Fruit fly (Drosophila melanogaster) whole organism, prepupa: Measurements from ENCODE around the gene CG3088.
A peak's percentile ranks its signal among the peaks of the same experiment; 100 is the strongest.

Source experiments
- CG10631 ChIP-seq: fragments of 200-800 bp; sonication (Bioruptor generic); optimal IDR thresholded peaks from 2 replicates; lab custom pipeline; 2016; ENCODE audit warnings: missing biosample characterization, missing genetic modification characterization
- CG11294 ChIP-seq: fragments of 200-800 bp; sonication (Bioruptor generic); IDR thresholded peaks from 2 replicates; pipeline ENCODE4 v1.3.6; 2022; ENCODE audit warnings: missing biosample characterization, missing genetic modification characterization
- CG11762 ChIP-seq: fragments of 200-800 bp; sonication (Bioruptor generic); optimal IDR thresholded peaks from 3 replicates; lab custom pipeline; 2016; ENCODE audit warnings: missing biosample characterization, missing genetic modification characterization; ENCODE audit not compliant: insufficient read depth
- CG11902 ChIP-seq: fragments of 200-800 bp; sonication (Bioruptor generic); optimal IDR thresholded peaks from 3 replicates; lab custom pipeline; 2016; ENCODE audit warnings: missing biosample characterization, missing genetic modification characterization
- CG15336 ChIP-seq: fragments of 200-800 bp; sonication (Bioruptor generic); IDR thresholded peaks from 2 replicates; pipeline ENCODE4 v1.3.6; 2022; ENCODE audit warnings: missing biosample characterization, missing genetic modification characterization
- CG16779 ChIP-seq: fragments of 200-800 bp; sonication (Bioruptor generic); optimal IDR thresholded peaks from 3 replicates; lab custom pipeline; 2017; ENCODE audit warnings: missing biosample characterization, mild to moderate bottlenecking, missing genetic modification characterization
- CG31627 ChIP-seq: fragments of 200-800 bp; sonication (Bioruptor generic); optimal IDR thresholded peaks from 3 replicates; lab custom pipeline; 2016; ENCODE audit warnings: missing biosample characterization, missing genetic modification characterization
- CG32006 ChIP-seq: fragments of 200-800 bp; sonication (Bioruptor generic); optimal IDR thresholded peaks from 3 replicates; lab custom pipeline; 2017; ENCODE audit warnings: missing biosample characterization, mild to moderate bottlenecking, missing genetic modification characterization
- CG34406 ChIP-seq: fragments of 200-800 bp; sonication (Bioruptor generic); optimal IDR thresholded peaks from 3 replicates; lab custom pipeline; 2016; ENCODE audit warnings: missing biosample characterization, missing genetic modification characterization
- CG3919 ChIP-seq: fragments of 200-800 bp; sonication (Bioruptor generic); optimal IDR thresholded peaks from 3 replicates; lab custom pipeline; 2016; ENCODE audit warnings: missing biosample characterization, missing genetic modification characterization
- CG4318 ChIP-seq: fragments of 200-800 bp; sonication (Bioruptor generic); optimal IDR thresholded peaks from 3 replicates; lab custom pipeline; 2017; ENCODE audit warnings: missing biosample characterization, mild to moderate bottlenecking, missing genetic modification characterization
- CG6808 ChIP-seq: fragments of 200-800 bp; sonication (Bioruptor generic); optimal IDR thresholded peaks from 3 replicates; lab custom pipeline; 2017; ENCODE audit warnings: missing biosample characterization, missing genetic modification characterization, mild to moderate bottlenecking, moderate library complexity, missing genetic modification reagents
- CG6854 ChIP-seq: fragments of 200-800 bp; sonication (Bioruptor generic); optimal IDR thresholded peaks from 2 replicates; lab custom pipeline; 2017; ENCODE audit warnings: missing biosample characterization, mild to moderate bottlenecking, missing genetic modification characterization
- CG8119 ChIP-seq: fragments of 200-800 bp; sonication (Bioruptor generic); IDR thresholded peaks from 3 replicates; pipeline ENCODE4 v1.3.6; 2022; ENCODE audit warnings: missing biosample characterization, missing genetic modification characterization
- CG8319 ChIP-seq: fragments of 200-800 bp; sonication (Bioruptor generic); optimal IDR thresholded peaks from 3 replicates; lab custom pipeline; 2016; ENCODE audit warnings: missing biosample characterization, missing genetic modification characterization
- CG8632 ChIP-seq: fragments of 200-800 bp; sonication (Bioruptor generic); optimal IDR thresholded peaks from 3 replicates; lab custom pipeline; 2016; ENCODE audit warnings: missing biosample characterization, missing genetic modification characterization
- Eip75B ChIP-seq: fragments of 200-800 bp; sonication (Bioruptor generic); optimal IDR thresholded peaks from 3 replicates; lab custom pipeline; 2016; ENCODE audit warnings: missing biosample characterization, missing genetic modification characterization
- Eip78C ChIP-seq: fragments of 200-800 bp; sonication (Bioruptor generic); peaks from one replicate; lab custom pipeline; 2016; ENCODE audit warnings: missing biosample characterization, missing genetic modification characterization
- Eip93F ChIP-seq: fragments of 200-800 bp; sonication (Bioruptor generic); optimal IDR thresholded peaks from 2 replicates; lab custom pipeline; 2016; ENCODE audit warnings: missing biosample characterization, mild to moderate bottlenecking, missing genetic modification characterization
- Ets96B ChIP-seq: fragments of 200-800 bp; optimal IDR thresholded peaks from 2 replicates; lab custom pipeline; 2019; ENCODE audit warnings: missing biosample characterization, mild to moderate bottlenecking, missing genetic modification characterization, moderate library complexity
- Hr39 ChIP-seq: fragments of 200-800 bp; sonication (Bioruptor generic); optimal IDR thresholded peaks from 2 replicates; lab custom pipeline; 2016; ENCODE audit warnings: missing biosample characterization, missing genetic modification characterization
- Lpt ChIP-seq: fragments of 200-800 bp; sonication (Bioruptor generic); optimal IDR thresholded peaks from 3 replicates; lab custom pipeline; 2016; ENCODE audit warnings: missing biosample characterization, missing genetic modification characterization
- Smox ChIP-seq: fragments of 200-800 bp; sonication (Bioruptor generic); optimal IDR thresholded peaks from 3 replicates; lab custom pipeline; 2016; ENCODE audit warnings: missing biosample characterization, missing genetic modification characterization
- Sox15 ChIP-seq: fragments of 200-800 bp; sonication (Bioruptor generic); optimal IDR thresholded peaks from 3 replicates; lab custom pipeline; 2016; ENCODE audit warnings: missing biosample characterization, missing genetic modification characterization
- achi ChIP-seq: fragments of 200-800 bp; sonication (Bioruptor generic); optimal IDR thresholded peaks from 3 replicates; lab custom pipeline; 2016; ENCODE audit warnings: missing biosample characterization, missing genetic modification characterization
- cyc ChIP-seq: fragments of 200-800 bp; sonication (Bioruptor generic); optimal IDR thresholded peaks from 3 replicates; lab custom pipeline; 2016; ENCODE audit warnings: missing biosample characterization, missing genetic modification characterization
- dac ChIP-seq: fragments of 200-800 bp; sonication (Bioruptor generic); optimal IDR thresholded peaks from 2 replicates; lab custom pipeline; 2017; ENCODE audit warnings: missing biosample characterization, mild to moderate bottlenecking, missing genetic modification characterization
- eg ChIP-seq: fragments of 200-800 bp; sonication (Bioruptor generic); IDR thresholded peaks from 3 replicates; pipeline ENCODE4 v1.3.6; 2022; ENCODE audit warnings: missing biosample characterization, missing genetic modification characterization
- esn ChIP-seq: fragments of 200-800 bp; sonication (Bioruptor generic); optimal IDR thresholded peaks from 2 replicates; lab custom pipeline; 2016; ENCODE audit warnings: missing biosample characterization, mild to moderate bottlenecking, missing genetic modification characterization, moderate library complexity
- lz ChIP-seq: fragments of 200-800 bp; sonication (Bioruptor generic); optimal IDR thresholded peaks from 3 replicates; lab custom pipeline; 2016; ENCODE audit warnings: missing biosample characterization, missing genetic modification characterization
- net ChIP-seq: fragments of 200-800 bp; sonication (Bioruptor generic); optimal IDR thresholded peaks from 3 replicates; lab custom pipeline; 2016; ENCODE audit warnings: missing biosample characterization, missing genetic modification characterization
- pdm3 ChIP-seq: fragments of 200-800 bp; sonication (Bioruptor generic); optimal IDR thresholded peaks from 3 replicates; lab custom pipeline; 2016; ENCODE audit warnings: missing biosample characterization, missing genetic modification characterization
- salr ChIP-seq, 2 experiments: fragments of 200-800 bp; sonication (Bioruptor generic); optimal IDR thresholded peaks; 3 replicates each; lab custom pipeline; 2016 to 2018; ENCODE audit warnings: missing biosample characterization in 2 of 2, missing genetic modification characterization in 2 of 2, mild to moderate bottlenecking in 1 of 2
- ss ChIP-seq, 2 experiments: fragments of 200-800 bp; sonication (Bioruptor generic); optimal IDR thresholded peaks; 2 replicates in 1 of 2; 3 replicates in 1 of 2; lab custom pipeline; 2017 to 2018; ENCODE audit warnings: mild to moderate bottlenecking in 2 of 2, missing biosample characterization in 2 of 2, missing genetic modification characterization in 2 of 2, moderate library complexity in 1 of 2
- svp ChIP-seq: fragments of 200-800 bp; sonication (Bioruptor generic); peaks from one replicate; lab custom pipeline; 2016; ENCODE audit warnings: missing biosample characterization, missing genetic modification characterization
- topi ChIP-seq: fragments of 200-800 bp; sonication (Bioruptor generic); optimal IDR thresholded peaks from 3 replicates; lab custom pipeline; 2016; ENCODE audit warnings: missing biosample characterization, missing genetic modification characterization
- vri ChIP-seq: fragments of 200-800 bp; sonication (Bioruptor generic); optimal IDR thresholded peaks from 3 replicates; lab custom pipeline; 2016; ENCODE audit warnings: missing biosample characterization, mild to moderate bottlenecking, missing genetic modification characterization

Gene CG3088

DNA sequence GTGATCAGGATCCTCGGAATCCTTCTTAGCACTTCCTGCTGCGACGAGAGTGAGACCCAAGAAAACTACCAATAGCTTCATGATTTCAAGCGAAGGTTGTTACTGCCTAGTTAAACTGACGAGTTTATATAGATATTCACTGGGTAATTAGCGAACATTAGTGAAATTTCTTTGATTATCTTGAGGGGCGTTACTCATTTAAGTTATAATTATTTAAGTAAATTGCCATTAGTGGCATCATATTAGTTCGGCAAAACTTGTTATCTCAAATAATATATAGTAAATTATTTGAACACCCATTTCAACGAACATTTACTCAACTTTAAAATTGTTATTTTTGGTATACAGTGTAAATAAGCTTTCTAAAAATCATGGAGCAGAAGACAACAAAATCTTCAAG is at the start of gene CG3088, which contains the start of gene CG3306:
CG3088 (minus strand) TSS at position 101 of the 400 bp plus-strand sequence.
CG3306 (plus strand) TSS at position 299 of the 400 bp plus-strand sequence.
- TF ChIP-seq vri (GFP tag; lab: Kevin White, UChicago): no peak
- no peak for TF ChIP-seq Eip75B (GFP tag; lab: Kevin White, UChicago)
- TF ChIP-seq Eip93F (GFP tag; lab: Kevin White, UChicago): no peak
- TF ChIP-seq Smox (GFP tag; lab: Kevin White, UChicago): no peak
- no peak for TF ChIP-seq topi (GFP tag; lab: Kevin White, UChicago)
- no peak for TF ChIP-seq Eip78C (GFP tag; lab: Kevin White, UChicago)
- TF ChIP-seq CG10631 (GFP tag; lab: Kevin White, UChicago): no peak
- no peak for TF ChIP-seq CG6808
- TF ChIP-seq ss (GFP tag; optimal IDR thresholded peaks at IDR 0.05; lab: Kevin White, UChicago): no peak
- no peak for TF ChIP-seq CG6854 (GFP tag; lab: Kevin White, UChicago)
- no peak for TF ChIP-seq CG8319
- TF ChIP-seq CG8632 (GFP tag; lab: Kevin White, UChicago): no peak
- no peak for TF ChIP-seq pdm3
- no peak for TF ChIP-seq net (GFP tag; lab: Kevin White, UChicago)
- TF ChIP-seq CG11902 (GFP tag; lab: Kevin White, UChicago): no peak
- TF ChIP-seq cyc (GFP tag; lab: Kevin White, UChicago): no peak
- no peak for TF ChIP-seq CG3919 (GFP tag; lab: Kevin White, UChicago)
- no peak for TF ChIP-seq Hr39 (GFP tag; lab: Kevin White, UChicago)
- TF ChIP-seq CG16779: no peak
- TF ChIP-seq dac (GFP tag; lab: Kevin White, UChicago): no peak
- TF ChIP-seq, all 60 proteins: peak for 0

DNA sequence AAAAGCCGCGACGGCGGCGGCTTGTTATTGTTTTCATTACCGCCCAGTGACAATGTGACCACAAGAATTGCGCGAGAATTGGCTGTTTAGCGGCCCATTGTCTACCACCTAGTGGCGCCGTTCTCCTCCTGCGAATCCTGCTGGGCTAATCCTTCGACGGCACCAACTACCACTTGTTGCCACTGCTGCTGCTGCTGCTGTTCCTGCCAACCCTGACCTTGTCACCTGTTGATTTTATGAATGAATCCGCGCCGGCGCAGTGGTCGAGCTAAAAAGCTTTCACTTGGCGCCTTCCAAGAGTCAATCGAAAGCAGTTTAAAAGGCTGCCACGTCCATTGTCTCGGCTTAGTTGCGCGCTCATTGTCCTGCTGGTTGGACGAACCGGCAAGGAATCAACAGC is 42.6 kb upstream of the CG3088 start, which contains the start of gene CNMaR:
CNMaR (plus strand) TSS at position 348 of the 400 bp plus-strand sequence.
- TF ChIP-seq Eip93F (GFP tag; lab: Kevin White, UChicago) (no peak), CG11762 (GFP tag; lab: Kevin White, UChicago) (no peak), Ets96B (tag; lab: Kevin White, UChicago) (no peak), CG15336 (GFP tag; lab: Robert Waterston, UW) (no peak), net (GFP tag; lab: Kevin White, UChicago) (no peak), CG11294 (GFP tag; lab: Robert Waterston, UW) (no peak), dac (GFP tag; lab: Kevin White, UChicago) (no peak), CG31627 (GFP tag; lab: Kevin White, UChicago) (no peak), CG16779 (no peak), CG32006 (GFP tag; lab: Kevin White, UChicago) (no peak), CG34406 (GFP tag; lab: Kevin White, UChicago) (no peak)

DNA sequence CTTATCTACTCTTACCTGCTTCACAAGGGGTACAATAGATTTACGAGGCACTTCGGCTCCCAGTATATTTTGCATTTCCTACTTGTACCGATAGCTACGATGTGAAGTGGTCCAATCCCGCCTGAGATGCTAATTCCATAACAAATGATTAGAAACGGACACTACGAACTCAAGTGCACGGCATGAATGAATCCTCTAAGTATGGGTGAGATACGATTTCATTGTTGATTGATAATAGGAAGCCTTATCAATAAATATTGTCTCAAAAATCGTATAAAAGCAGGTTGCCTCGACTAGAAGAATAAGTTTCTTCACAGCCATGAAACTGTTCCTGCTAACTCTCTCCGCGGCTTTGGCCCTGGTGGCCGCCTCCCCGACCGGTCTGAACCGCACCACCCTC is 39.6 kb upstream of the CG3088 start, which contains the start of gene CG18180:
CG18180 (plus strand) TSS at position 301 of the 400 bp plus-strand sequence.
- TF ChIP-seq achi (GFP tag; lab: Kevin White, UChicago): no peak

DNA sequence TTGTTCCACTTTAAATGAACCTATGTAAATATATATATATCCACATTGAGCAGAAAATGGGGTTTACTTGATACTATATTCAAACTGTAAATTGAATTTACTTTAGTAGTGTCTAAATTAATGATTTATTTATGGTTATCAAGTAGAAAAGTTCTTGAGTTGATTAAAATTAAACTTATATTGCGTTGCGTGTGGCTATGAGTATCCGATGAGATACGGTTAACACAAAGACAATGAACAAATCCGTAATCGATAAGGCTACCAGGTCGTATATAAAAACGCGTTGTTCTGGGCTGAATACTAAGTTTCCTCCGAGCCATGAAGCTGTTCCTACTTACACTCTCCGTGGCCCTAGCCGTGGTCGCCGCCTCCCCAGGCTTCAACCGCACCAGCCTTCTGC is 37.8 kb upstream of the CG3088 start, which contains the start of gene CG18179:
CG18179 (plus strand) TSS at position 301 of the 400 bp plus-strand sequence.
- peak; percentile 16 for TF ChIP-seq svp (GFP tag; lab: Kevin White, UChicago)
- no peak for TF ChIP-seq ss (GFP tag; optimal IDR thresholded peaks at IDR 0.05; lab: Kevin White, UChicago)

- TF ChIP-seq Lpt (GFP tag; lab: Kevin White, UChicago) (no peak), CG10631 (GFP tag; lab: Kevin White, UChicago) (no peak), CG11294 (GFP tag; lab: Robert Waterston, UW) (no peak), CG8119 (GFP tag; lab: Robert Waterston, UW) (no peak), CG11902 (GFP tag; lab: Kevin White, UChicago) (no peak), eg (no peak), salr (GFP tag; optimal IDR thresholded peaks at IDR 0.05; lab: Kevin White, UChicago) (no peak), Eip75B (GFP tag; lab: Kevin White, UChicago) (no peak), Sox15 (GFP tag; lab: Kevin White, UChicago) (no peak), CG31627 (GFP tag; lab: Kevin White, UChicago) (no peak), CG8632 (GFP tag; lab: Kevin White, UChicago) (no peak), cyc (GFP tag; lab: Kevin White, UChicago) (no peak), CG4318 (GFP tag; lab: Kevin White, UChicago) (no peak), esn (GFP tag; lab: Kevin White, UChicago) (no peak), lz (no peak)
Observed at dm6 chr3L:9637812-9638211, 36.7 kb upstream of the CG3088 start, which contains the start of gene CG8329. CG8329 (plus strand) TSS chr3L:9638112.
